Fruit fly (Drosophila melanogaster) whole organism, wandering third instar larva: Measurements from ENCODE around the gene caz.

Experiments used
- Abd-B ChIP-seq: fragments of >200 bp; optimal IDR thresholded peaks from 2 replicates; lab custom pipeline; 2017; ENCODE audit warnings: missing biosample characterization, missing genetic modification characterization
- CG32264 ChIP-seq: fragments of 200-800 bp; sonication (Bioruptor generic); optimal IDR thresholded peaks from 2 replicates; lab custom pipeline; 2016; ENCODE audit warnings: missing biosample characterization, missing genetic modification characterization
- CG9705 ChIP-seq: fragments of 200-800 bp; sonication (Bioruptor generic); optimal IDR thresholded peaks from 2 replicates; lab custom pipeline; 2018; ENCODE audit warnings: missing biosample characterization, mild to moderate bottlenecking, missing genetic modification characterization
- CrebA ChIP-seq: fragments of 200-800 bp; sonication (Bioruptor generic); optimal IDR thresholded peaks from 2 replicates; lab custom pipeline; 2016; ENCODE audit warnings: missing biosample characterization, mild to moderate bottlenecking, missing genetic modification characterization, borderline replicate concordance
- Dif ChIP-seq: fragments of 200-275, 200-300 bp; sonication (Bioruptor generic); optimal IDR thresholded peaks from 2 replicates; lab custom pipeline; 2018; ENCODE audit warnings: missing biosample characterization, missing genetic modification characterization; ENCODE audit not compliant: partially characterized antibody
- HLH106 ChIP-seq: fragments of 200-800 bp; optimal IDR thresholded peaks from 3 replicates; lab custom pipeline; 2019; ENCODE audit warnings: missing biosample characterization, mild to moderate bottlenecking, missing genetic modification characterization, moderate library complexity
- Hnf4 ChIP-seq: fragments of 200-800 bp; sonication (Bioruptor generic); optimal IDR thresholded peaks from 2 replicates; lab custom pipeline; 2016; ENCODE audit warnings: missing biosample characterization, mild to moderate bottlenecking, missing genetic modification characterization
- Hr78 ChIP-seq: fragments of >200 bp; optimal IDR thresholded peaks from 2 replicates; lab custom pipeline; 2017; ENCODE audit warnings: missing biosample characterization, missing genetic modification characterization
- Hr83 ChIP-seq: fragments of 200-300 bp; sonication (Bioruptor generic); optimal IDR thresholded peaks from 2 replicates; lab custom pipeline; 2016; ENCODE audit warnings: missing biosample characterization, mild to moderate bottlenecking, missing genetic modification characterization, moderate library complexity; ENCODE audit not compliant: poor library complexity, severe bottlenecking
- Jra ChIP-seq: sonication (Bioruptor generic); optimal IDR thresholded peaks from 2 replicates; lab custom pipeline; 2016; ENCODE audit warnings: missing biosample characterization, missing genetic modification characterization
- Mio ChIP-seq: sonication (Bioruptor generic); optimal IDR thresholded peaks from 2 replicates; lab custom pipeline; 2016; ENCODE audit warnings: missing biosample characterization, missing genetic modification characterization
- Myc ChIP-seq: fragments of >200 bp; optimal IDR thresholded peaks from 2 replicates; lab custom pipeline; 2017
- N ChIP-seq: fragments of >200 bp; optimal IDR thresholded peaks from 2 replicates; lab custom pipeline; 2018; ENCODE audit warnings: missing biosample characterization, missing external identifiers, missing genetic modification characterization
- OdsH ChIP-seq: fragments of 200-800 bp; sonication (Bioruptor generic); optimal IDR thresholded peaks from 2 replicates; lab custom pipeline; 2016; ENCODE audit warnings: missing biosample characterization, mild to moderate bottlenecking, missing genetic modification characterization
- Rel ChIP-seq, 2 experiments: fragments of 200-800 bp; sonication (Bioruptor generic) in 1 of 2; optimal IDR thresholded peaks; 2 replicates in 1 of 2; 3 replicates in 1 of 2; lab custom pipeline; 2016 to 2019; ENCODE audit warnings: mild to moderate bottlenecking in 2 of 2, missing biosample characterization in 2 of 2, missing genetic modification characterization in 2 of 2, moderate library complexity in 1 of 2
- Sp1 ChIP-seq: fragments of 200-800 bp; sonication (Bioruptor generic); optimal IDR thresholded peaks from 3 replicates; lab custom pipeline; 2019; ENCODE audit warnings: missing biosample characterization, mild to moderate bottlenecking, missing genetic modification characterization, moderate library complexity
- Vsx2 ChIP-seq: fragments of 200-300, 225-300 bp; sonication (Bioruptor generic); optimal IDR thresholded peaks from 2 replicates; lab custom pipeline; 2018; ENCODE audit warnings: missing biosample characterization, missing genetic modification characterization; ENCODE audit not compliant: partially characterized antibody
- br ChIP-seq: fragments of 200-800 bp; sonication (Bioruptor generic); optimal IDR thresholded peaks from 2 replicates; lab custom pipeline; 2016; ENCODE audit warnings: missing biosample characterization, missing genetic modification characterization
- brk ChIP-seq: fragments of 200-800 bp; sonication (Bioruptor generic); optimal IDR thresholded peaks from 2 replicates; lab custom pipeline; 2016; ENCODE audit warnings: missing biosample characterization, mild to moderate bottlenecking, missing genetic modification characterization
- dl ChIP-seq, 2 experiments: fragments of 175-275, 200-275 bp in 1 of 2; fragments of 200-275 bp in 1 of 2; sonication (Bioruptor generic); optimal IDR thresholded peaks; lab custom pipeline; 2018; ENCODE audit warnings: mild to moderate bottlenecking in 2 of 2, missing biosample characterization in 2 of 2, missing genetic modification characterization in 2 of 2, moderate library complexity in 2 of 2; ENCODE audit not compliant: partially characterized antibody in 2 of 2, insufficient read depth in 1 of 2
- dmrt93B ChIP-seq: fragments of 200-800 bp; sonication (Bioruptor generic); optimal IDR thresholded peaks from 2 replicates; lab custom pipeline; 2018; ENCODE audit warnings: missing biosample characterization, mild to moderate bottlenecking, missing genetic modification characterization
- dsf ChIP-seq: sonication (Bioruptor generic); optimal IDR thresholded peaks from 2 replicates; lab custom pipeline; 2016; ENCODE audit warnings: missing biosample characterization, missing genetic modification characterization, borderline replicate concordance
- ey ChIP-seq: fragments of 200-800 bp; sonication (Bioruptor generic); optimal IDR thresholded peaks from 2 replicates; lab custom pipeline; 2016; ENCODE audit warnings: missing biosample characterization, missing genetic modification characterization
- foxo ChIP-seq, 2 experiments: fragments of 200-800 bp; sonication (Bioruptor generic); optimal IDR thresholded peaks; 2 replicates in 1 of 2; 3 replicates in 1 of 2; lab custom pipeline; 2016 to 2017; ENCODE audit warnings: missing biosample characterization in 2 of 2, missing genetic modification characterization in 2 of 2
- fru ChIP-seq: fragments of 200-800 bp; sonication (Bioruptor generic); optimal IDR thresholded peaks from 3 replicates; lab custom pipeline; 2016; ENCODE audit warnings: missing biosample characterization, mild to moderate bottlenecking, missing genetic modification characterization
- h ChIP-seq: fragments of 200-800 bp; sonication (Bioruptor generic); optimal IDR thresholded peaks from 3 replicates; lab custom pipeline; 2016; ENCODE audit warnings: missing biosample characterization, mild to moderate bottlenecking, missing genetic modification characterization
- jim ChIP-seq: fragments of 175-275, 200-325 bp; sonication (Bioruptor generic); optimal IDR thresholded peaks from 2 replicates; lab custom pipeline; 2016; ENCODE audit warnings: missing biosample characterization, mild to moderate bottlenecking, missing genetic modification characterization
- lola ChIP-seq: fragments of >200 bp; optimal IDR thresholded peaks from 2 replicates; lab custom pipeline; 2017; ENCODE audit warnings: missing biosample characterization, missing genetic modification characterization
- pan ChIP-seq: fragments of >200 bp; optimal IDR thresholded peaks from 2 replicates; lab custom pipeline; 2017
- psq ChIP-seq: fragments of 200-800 bp; sonication (Bioruptor generic); optimal IDR thresholded peaks from 3 replicates; lab custom pipeline; 2017; ENCODE audit warnings: missing biosample characterization, mild to moderate bottlenecking, missing genetic modification characterization, moderate library complexity
- rgr ChIP-seq: fragments of 200-800 bp; sonication (Bioruptor generic); optimal IDR thresholded peaks from 3 replicates; lab custom pipeline; 2016; ENCODE audit warnings: missing biosample characterization, mild to moderate bottlenecking, missing genetic modification characterization
- sage ChIP-seq: fragments of 200-800 bp; sonication (Bioruptor generic); optimal IDR thresholded peaks from 2 replicates; lab custom pipeline; 2016; ENCODE audit warnings: missing biosample characterization, mild to moderate bottlenecking, missing genetic modification characterization
- sv ChIP-seq: fragments of 200-800 bp; sonication (Bioruptor generic); optimal IDR thresholded peaks from 3 replicates; lab custom pipeline; 2016; ENCODE audit warnings: missing biosample characterization, missing genetic modification characterization
- tai ChIP-seq: sonication (Bioruptor generic); optimal IDR thresholded peaks from 2 replicates; lab custom pipeline; 2016; ENCODE audit warnings: missing biosample characterization, missing genetic modification characterization
- usp ChIP-seq: fragments of >200 bp; optimal IDR thresholded peaks from 2 replicates; lab custom pipeline; 2017; ENCODE audit warnings: missing biosample characterization, missing genetic modification characterization
- woc ChIP-seq: sonication (Bioruptor generic); optimal IDR thresholded peaks from 2 replicates; lab custom pipeline; 2016; ENCODE audit warnings: missing biosample characterization, mild to moderate bottlenecking, missing genetic modification characterization

caz gene

DNA sequence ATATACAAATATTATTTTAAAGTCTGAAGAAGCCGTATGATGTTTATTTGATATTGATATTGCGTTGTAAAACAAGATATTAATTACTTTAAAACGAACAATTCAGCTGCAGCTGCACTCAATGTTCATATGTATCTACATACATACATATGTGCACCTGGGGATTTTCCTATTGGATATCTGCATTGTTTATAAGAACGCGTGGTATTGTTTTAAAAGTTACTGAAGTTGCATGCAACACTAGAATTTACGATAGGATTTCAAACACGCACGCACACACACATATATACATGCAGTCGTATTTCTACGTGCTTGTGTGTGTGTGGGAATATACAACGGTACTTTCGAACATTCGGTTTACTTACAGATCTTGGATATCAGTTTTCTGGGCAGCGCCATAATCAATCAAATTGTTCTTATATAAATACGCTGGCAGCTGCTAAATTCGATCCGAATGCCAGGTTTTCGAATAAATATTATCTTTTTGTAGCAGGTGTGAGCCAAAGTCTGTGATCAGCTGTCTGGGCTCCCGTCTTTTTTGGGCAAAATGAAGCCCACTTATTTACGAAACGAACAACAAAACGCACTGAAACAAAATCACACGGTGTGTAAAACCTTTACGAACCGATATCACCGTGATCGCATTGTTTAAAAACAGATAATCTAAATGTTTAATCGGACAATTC is 13.3 kb upstream of the caz start:
- TF ChIP-seq usp (no peak), CG32264 (no peak), CrebA (GFP tag; lab: Kevin White, UChicago) (no peak), dmrt93B (GFP tag; lab: Kevin White, UChicago) (no peak), Hr78 (GFP tag; lab: Kevin White, UChicago) (no peak), ey (GFP tag; lab: Kevin White, UChicago) (no peak), br (GFP tag; lab: Kevin White, UChicago) (no peak), fru (GFP tag; lab: Kevin White, UChicago) (no peak), woc (no peak), Vsx2 (no peak), pan (lab: Kevin White, UChicago) (no peak), Jra (GFP tag; lab: Kevin White, UChicago) (no peak), CG9705 (no peak), HLH106 (no peak), Mio (GFP tag; lab: Kevin White, UChicago) (no peak), foxo (GFP tag; optimal IDR thresholded peaks at IDR 0.05; lab: Kevin White, UChicago) (no peak), sv (no peak), Dif (no peak), Hnf4 (GFP tag; lab: Kevin White, UChicago) (no peak), Rel (GFP tag; optimal IDR thresholded peaks at IDR 0.05; lab: Kevin White, UChicago) (no peak), Rel (tag; optimal IDR thresholded peaks at IDR 0.05; lab: Kevin White, UChicago) (no peak)

- TF ChIP-seq br (GFP tag; lab: Kevin White, UChicago) (no peak), fru (GFP tag; lab: Kevin White, UChicago) (peak; percentile 29), Hnf4 (GFP tag; lab: Kevin White, UChicago) (peak; percentile 1), foxo (GFP tag; optimal IDR thresholded peaks at IDR 0.05; lab: Kevin White, UChicago) (peak in 1 of 2 experiments; percentile 75), HLH106 (peak; percentile 57), Mio (GFP tag; lab: Kevin White, UChicago) (no peak), psq (GFP tag; lab: Kevin White, UChicago) (peak; percentile 21), Abd-B (GFP tag; lab: Kevin White, UChicago) (no peak), sv (peak; percentile 10), woc (peak; percentile 23), Myc (lab: Kevin White, UChicago) (peak; percentile 1), Sp1 (GFP tag; lab: Kevin White, UChicago) (peak; percentile 36), Rel (GFP tag; optimal IDR thresholded peaks at IDR 0.05; lab: Kevin White, UChicago) (no peak), Rel (tag; optimal IDR thresholded peaks at IDR 0.05; lab: Kevin White, UChicago) (no peak)
These were observed 12.7 kb upstream of the caz start, which contains the start of the genes kat80 and Prosalpha4 for dm6 chrX:16275854-16276338. kat80 (minus strand) TSS chrX:16276180. Prosalpha4 (plus strand) TSS chrX:16276270.

DNA sequence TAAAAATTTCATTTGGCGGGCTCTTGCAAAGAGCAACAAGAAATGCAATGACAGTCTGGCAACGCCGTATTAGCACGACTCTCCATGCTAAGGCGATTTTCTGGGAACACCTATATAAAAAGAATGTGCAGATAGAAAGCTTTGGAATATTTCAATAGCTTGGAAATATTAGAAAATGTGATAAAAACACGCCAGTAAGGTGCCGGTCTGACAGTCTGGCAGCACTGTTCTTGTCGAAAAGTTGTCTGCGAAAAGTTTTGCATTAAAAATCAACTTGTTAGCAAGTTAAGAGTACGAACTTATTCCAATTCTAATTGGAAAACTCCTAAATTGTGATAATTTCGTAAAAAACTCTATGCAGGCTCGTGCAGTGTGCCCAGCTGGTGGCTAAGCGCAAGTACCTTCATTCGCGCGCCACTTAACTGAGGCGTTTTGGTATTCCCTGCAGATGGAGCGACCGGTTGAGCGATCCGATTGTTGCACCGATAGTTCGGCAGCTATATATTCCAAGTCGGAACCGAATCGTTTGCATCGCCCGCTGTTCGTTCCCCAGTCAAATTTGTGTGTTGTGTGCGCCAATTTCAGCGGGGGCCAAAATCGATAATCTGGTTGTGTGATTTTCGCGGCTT is 10.6 kb upstream of the caz start, which contains the start of gene eas:
Gene eas (plus strand): TSS at position 451 of the 629 bp plus-strand sequence.
- TF ChIP-seq CrebA (GFP tag; lab: Kevin White, UChicago) = no peak
- no peak for TF ChIP-seq OdsH (GFP tag; lab: Kevin White, UChicago)
- TF ChIP-seq foxo (GFP tag; optimal IDR thresholded peaks at IDR 0.05; lab: Kevin White, UChicago) = peak in 1 of 2 experiments; percentile 29
- TF ChIP-seq h (GFP tag; lab: Kevin White, UChicago) = peak; percentile 23
- TF ChIP-seq CG32264 = no peak
- TF ChIP-seq Sp1 (GFP tag; lab: Kevin White, UChicago) = no peak
- peak; percentile 20 for TF ChIP-seq rgr (GFP tag; lab: Kevin White, UChicago)
- TF ChIP-seq N (GFP tag; lab: Kevin White, UChicago) = peak; percentile 1
- no peak for TF ChIP-seq Rel (GFP tag; optimal IDR thresholded peaks at IDR 0.05; lab: Kevin White, UChicago)
- TF ChIP-seq Rel (tag; optimal IDR thresholded peaks at IDR 0.05; lab: Kevin White, UChicago) = no peak
- no peak for TF ChIP-seq HLH106
- TF ChIP-seq tai (GFP tag; lab: Kevin White, UChicago) = no peak
- peak; percentile 78 for TF ChIP-seq Dif
- peak; percentile 1 for TF ChIP-seq fru (GFP tag; lab: Kevin White, UChicago)
- TF ChIP-seq sv = peak; percentile 22
- TF ChIP-seq Mio (GFP tag; lab: Kevin White, UChicago) = no peak

DNA sequence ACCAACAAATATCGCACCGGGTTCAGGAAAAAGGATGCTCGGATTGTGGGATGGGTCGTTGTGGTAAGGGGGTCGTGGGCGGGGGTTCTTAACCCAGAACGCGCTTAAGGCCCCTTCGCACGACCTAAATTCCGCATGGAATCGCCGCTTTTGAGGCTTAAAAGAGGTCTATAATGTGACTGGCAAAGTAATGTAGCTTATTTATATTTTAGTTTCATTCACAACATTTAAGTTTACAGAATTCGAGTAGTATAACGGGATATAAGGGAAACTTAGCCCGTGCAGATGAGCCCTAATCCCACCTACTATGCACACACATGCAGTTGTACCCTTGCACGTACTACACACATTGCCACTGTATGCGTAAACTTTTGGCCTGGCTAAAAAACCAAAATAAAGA is 9.8 kb upstream of the caz start:
- peak; percentile 83 for TF ChIP-seq OdsH (GFP tag; lab: Kevin White, UChicago)
- no peak for TF ChIP-seq Hr83
- TF ChIP-seq usp = no peak
- TF ChIP-seq CG32264 = peak; percentile 54
- TF ChIP-seq dl (GFP tag; optimal IDR thresholded peaks at IDR 0.05; lab: Kevin White, UChicago; ENCODE audit: insufficient read depth in 1 of 2, partially characterized antibody in 2 of 2) = peak in 1 of 2 experiments; percentile 12
- TF ChIP-seq br (GFP tag; lab: Kevin White, UChicago) = peak; percentile 86
- no peak for TF ChIP-seq sv
- TF ChIP-seq Jra (GFP tag; lab: Kevin White, UChicago) = no peak
- TF ChIP-seq Hnf4 (GFP tag; lab: Kevin White, UChicago) = peak; percentile 68
- peak; percentile 71 for TF ChIP-seq Rel (GFP tag; optimal IDR thresholded peaks at IDR 0.05; lab: Kevin White, UChicago)
- peak; percentile 76 for TF ChIP-seq Rel (tag; optimal IDR thresholded peaks at IDR 0.05; lab: Kevin White, UChicago)
- TF ChIP-seq fru (GFP tag; lab: Kevin White, UChicago) = peak; percentile 73
- TF ChIP-seq Dif = peak; percentile 28
- TF ChIP-seq tai (GFP tag; lab: Kevin White, UChicago) = peak; percentile 6
- TF ChIP-seq sage (GFP tag; lab: Kevin White, UChicago) = peak; percentile 70
- TF ChIP-seq h (GFP tag; lab: Kevin White, UChicago) = peak; percentile 81
- no peak for TF ChIP-seq N (GFP tag; lab: Kevin White, UChicago)
- TF ChIP-seq psq (GFP tag; lab: Kevin White, UChicago) = peak; percentile 18
- TF ChIP-seq brk (GFP tag; lab: Kevin White, UChicago) = peak; percentile 11
- TF ChIP-seq Abd-B (GFP tag; lab: Kevin White, UChicago) = no peak
- TF ChIP-seq lola (GFP tag; lab: Kevin White, UChicago) = no peak
- no peak for TF ChIP-seq dsf
- no peak for TF ChIP-seq jim (GFP tag; lab: Kevin White, UChicago)
